Worm (Caenorhabditis elegans): Measurements from ENCODE around the gene ptp-2.
A peak's percentile ranks its signal among the peaks of the same experiment; 100 is the strongest.

Gene ptp-2

ce11 chrII:5931109-5931508 lies 12.7 kb downstream of the ptp-2 start (continued):
- TF ChIP-seq daf-19 (GFP tag; conservative IDR thresholded peaks at IDR 0.05) (no peak), nhr-41 (GFP tag; IDR thresholded peaks at IDR 0.05) (no peak), nhr-111 (GFP tag; optimal IDR thresholded peaks at IDR 0.05) (no peak), rbr-2 (tag; optimal IDR thresholded peaks at IDR 0.05) (no peak), F10B5.3 (tag; optimal IDR thresholded peaks at IDR 0.05) (no peak), attf-4 (tag; optimal IDR thresholded peaks at IDR 0.05) (no peak), Y5F2A.4 (GFP tag; optimal IDR thresholded peaks at IDR 0.05) (no peak), ceh-44 (GFP tag; IDR thresholded peaks at IDR 0.05) (no peak), nhr-48 (tag; optimal IDR thresholded peaks at IDR 0.05) (no peak), Y105C5A.15 (GFP tag; IDR thresholded peaks at IDR 0.05) (no peak), madf-9 (GFP tag; conservative IDR thresholded peaks at IDR 0.05) (no peak), ama-1 (optimal IDR thresholded peaks at IDR 0.05) (no peak), ztf-11 (tag; optimal IDR thresholded peaks at IDR 0.05) (no peak), nhr-42 (GFP tag; IDR thresholded peaks at IDR 0.05) (no peak), mep-1 (tag; optimal IDR thresholded peaks at IDR 0.05) (peak; percentile 42), ctbp-1 (GFP tag; IDR thresholded peaks at IDR 0.05) (no peak), ceh-32 (tag; optimal IDR thresholded peaks at IDR 0.05; ENCODE audit: poor library complexity) (no peak), lir-3 (tag; optimal IDR thresholded peaks at IDR 0.05) (no peak), unc-62 (GFP tag; optimal IDR thresholded peaks at IDR 0.05 in 1 of 2) (peak in 1 of 2 experiments; percentile 51), unc-62 (tag; optimal IDR thresholded peaks at IDR 0.05) (no peak), skn-1 (tag; optimal IDR thresholded peaks at IDR 0.05) (no peak), T26A8.4 (GFP tag; IDR thresholded peaks at IDR 0.05) (no peak), hif-1 (tag; optimal IDR thresholded peaks at IDR 0.05) (peak in 1 of 2 experiments; percentile 7), nhr-6 (tag; optimal IDR thresholded peaks at IDR 0.05) (no peak), ZK546.5 (tag; optimal IDR thresholded peaks at IDR 0.05) (no peak), ztf-7 (tag; optimal IDR thresholded peaks at IDR 0.05) (no peak), daf-16 (GFP tag; optimal IDR thresholded peaks at IDR 0.05) (no peak), daf-16 (tag; optimal IDR thresholded peaks at IDR 0.05) (peak; percentile 37), nhr-11 (tag; optimal IDR thresholded peaks at IDR 0.05) (no peak), lin-15B (tag; optimal IDR thresholded peaks at IDR 0.05) (no peak), mdl-1 (tag; optimal IDR thresholded peaks at IDR 0.05) (peak in 1 of 2 experiments; percentile 65), lsy-2 (tag; optimal IDR thresholded peaks at IDR 0.05) (peak in 1 of 2 experiments; percentile 21), lin-29 (GFP tag; IDR thresholded peaks at IDR 0.05) (no peak), ces-1 (GFP tag; optimal IDR thresholded peaks at IDR 0.05) (no peak), sdz-12 (GFP tag; optimal IDR thresholded peaks at IDR 0.05) (no peak), lin-38 (GFP tag; IDR thresholded peaks at IDR 0.05) (no peak), D1046.2 (GFP tag; IDR thresholded peaks at IDR 0.05) (no peak), snpc-1.2 (GFP tag; IDR thresholded peaks at IDR 0.05) (no peak), ceh-82 (tag; optimal IDR thresholded peaks at IDR 0.05) (no peak), F37D6.2 (tag; optimal IDR thresholded peaks at IDR 0.05) (no peak), nhr-10 (tag; optimal IDR thresholded peaks at IDR 0.05) (no peak), madf-5 (GFP tag; IDR thresholded peaks at IDR 0.05) (no peak), set-16 (GFP tag; IDR thresholded peaks at IDR 0.05) (no peak), Y75B8A.6 (GFP tag; IDR thresholded peaks at IDR 0.05) (no peak), daf-8 (GFP tag; IDR thresholded peaks at IDR 0.05) (no peak), ceh-20 (GFP tag; IDR thresholded peaks at IDR 0.05) (no peak), Y48G9A.11 (GFP tag; IDR thresholded peaks at IDR 0.05) (no peak), lin-13 (GFP tag; optimal IDR thresholded peaks at IDR 0.05) (no peak), unc-39 (tag; optimal IDR thresholded peaks at IDR 0.05) (no peak), fos-1 (tag; optimal IDR thresholded peaks at IDR 0.05) (no peak), R02D3.7 (tag; optimal IDR thresholded peaks at IDR 0.05) (no peak), zip-2 (tag; optimal IDR thresholded peaks at IDR 0.05) (no peak), ceh-28 (tag; optimal IDR thresholded peaks at IDR 0.05) (no peak), ceh-62 (tag; optimal IDR thresholded peaks at IDR 0.05) (no peak)
